Worm (Caenorhabditis elegans) whole organism, L4/young adult: ENCODE results near the gene srh-122.

Experiments
- W03F9.2 ChIP-seq: fragments of 150-350 bp; optimal IDR thresholded peaks from 2 replicates; lab custom pipeline; 2014; ENCODE audit warnings: missing biosample characterization, missing genetic modification characterization
- dao-5 ChIP-seq: sonication (generic microtip); optimal IDR thresholded peaks from 2 replicates; lab custom pipeline; 2016; ENCODE audit warnings: missing genotype, missing genetic modification characterization, moderate library complexity, missing compliant biosample characterization
- him-1 ChIP-seq: sonication (generic microtip); optimal IDR thresholded peaks from 2 replicates; lab custom pipeline; 2016; ENCODE audit warnings: missing genotype, missing genetic modification reagents, missing genetic modification characterization, missing compliant biosample characterization

- TF ChIP-seq him-1 (no peak), W03F9.2 (tag; lab: Kevin White, UChicago) (no peak), dao-5 (tag; lab: Kevin White, UChicago) (no peak)
Observed at ce11 chrV:15354648-15355047, 23.2 kb downstream of the srh-122 start, which contains the start of gene C29F3.7.
